Fruit fly (Drosophila melanogaster) whole organism, embryonic: ENCODE data around the gene Sulf1.

Experiments
- Abd-B ChIP-seq: fragments of 200-800 bp; sonication (Bioruptor generic); optimal IDR thresholded peaks from 2 replicates; lab custom pipeline; 2018; ENCODE audit warnings: missing biosample characterization, mild to moderate bottlenecking, missing genetic modification characterization, moderate library complexity
- Atf3 ChIP-seq: fragments of 200-800 bp; sonication (Bioruptor generic); optimal IDR thresholded peaks from 3 replicates; lab custom pipeline; 2016; ENCODE audit warnings: missing biosample characterization, missing genetic modification characterization
- Atf6 ChIP-seq: fragments of 200-800 bp; sonication (Bioruptor generic); IDR thresholded peaks from 2 replicates; pipeline ENCODE4 v1.3.6; 2022; ENCODE audit warnings: missing biosample characterization, missing genetic modification characterization
- Awh ChIP-seq: fragments of 200-800 bp; sonication (Bioruptor generic); IDR thresholded peaks from 2 replicates; pipeline ENCODE4, ENCODE4 v1.3.6; 2022; ENCODE audit warnings: missing biosample characterization, missing genetic modification characterization
- B-H1 ChIP-seq: fragments of 200-800 bp; sonication (Bioruptor generic); IDR thresholded peaks from 3 replicates; pipeline ENCODE4 v1.3.6; 2022; ENCODE audit warnings: missing biosample characterization, missing genetic modification characterization
- B-H2 ChIP-seq: fragments of 200-800 bp; sonication (Bioruptor generic); optimal IDR thresholded peaks from 2 replicates; lab custom pipeline; 2018; ENCODE audit warnings: missing biosample characterization, mild to moderate bottlenecking, missing genetic modification characterization
- C15 ChIP-seq: fragments of 200-800 bp; sonication (Bioruptor generic); IDR thresholded peaks from 3 replicates; pipeline ENCODE4 v1.3.6; 2022; ENCODE audit warnings: missing biosample characterization, missing genetic modification characterization
- CG10321 ChIP-seq: fragments of 200-800 bp; sonication (Bioruptor generic); IDR thresholded peaks from 2 replicates; pipeline ENCODE4 v1.3.6; 2022; ENCODE audit warnings: missing biosample characterization, missing genetic modification characterization
- CG10462 ChIP-seq: fragments of 200-800 bp; sonication (Bioruptor generic); optimal IDR thresholded peaks from 2 replicates; lab custom pipeline; 2016; ENCODE audit warnings: missing biosample characterization, missing genetic modification characterization
- CG11696 ChIP-seq: fragments of 200-800 bp; sonication (Bioruptor generic); IDR thresholded peaks from 2 replicates; pipeline ENCODE4 v1.3.6; 2022; ENCODE audit warnings: missing biosample characterization, missing genetic modification characterization
- CG13624 ChIP-seq: fragments of 200-800 bp; sonication (Bioruptor generic); optimal IDR thresholded peaks from 2 replicates; lab custom pipeline; 2016; ENCODE audit warnings: missing biosample characterization, missing genetic modification characterization
- CG15479 ChIP-seq: fragments of 200-800 bp; sonication (Bioruptor generic); optimal IDR thresholded peaks from 3 replicates; lab custom pipeline; 2019; ENCODE audit warnings: missing biosample characterization, mild to moderate bottlenecking, missing genetic modification characterization, moderate library complexity
- CG1647 ChIP-seq: fragments of 200-800 bp; sonication (Bioruptor generic); optimal IDR thresholded peaks from 3 replicates; lab custom pipeline; 2016; ENCODE audit warnings: missing biosample characterization, missing genetic modification characterization
- CG16779 ChIP-seq: fragments of 200-800 bp; sonication (Bioruptor generic); IDR thresholded peaks from 2 replicates; pipeline ENCODE4 v1.3.6; 2022; ENCODE audit warnings: missing biosample characterization, missing genetic modification characterization
- CG1832 ChIP-seq: fragments of 200-800 bp; sonication (Bioruptor generic); optimal IDR thresholded peaks from 2 replicates; lab custom pipeline; 2017; ENCODE audit warnings: missing biosample characterization, mild to moderate bottlenecking, missing genetic modification characterization, inconsistent platforms
- CG18476 ChIP-seq: fragments of 200-800 bp; sonication (Bioruptor generic); optimal IDR thresholded peaks from 2 replicates; lab custom pipeline; 2016; ENCODE audit warnings: missing biosample characterization, mild to moderate bottlenecking, missing genetic modification characterization
- CG3065 ChIP-seq: fragments of 200-800 bp; sonication (Bioruptor generic); optimal IDR thresholded peaks from 2 replicates; lab custom pipeline; 2016; ENCODE audit warnings: missing biosample characterization, missing genetic modification characterization
- CG34422 ChIP-seq: fragments of 200-800 bp; sonication (Bioruptor generic); IDR thresholded peaks from 3 replicates; pipeline ENCODE4 v1.3.6; 2022; ENCODE audit warnings: missing biosample characterization, missing genetic modification characterization
- CG9797 ChIP-seq: fragments of 200-800 bp; sonication (Bioruptor generic); optimal IDR thresholded peaks from 3 replicates; lab custom pipeline; 2018; ENCODE audit warnings: missing biosample characterization, mild to moderate bottlenecking, missing genetic modification characterization
- CHES-1-like ChIP-seq: fragments of 200-800 bp; sonication (Bioruptor generic); optimal IDR thresholded peaks from 2 replicates; lab custom pipeline; 2016; ENCODE audit warnings: missing biosample characterization, missing genetic modification characterization
- Dbx ChIP-seq: fragments of 200-800 bp; sonication (Bioruptor generic); IDR thresholded peaks from 3 replicates; pipeline ENCODE4 v1.3.6; 2022; ENCODE audit warnings: missing biosample characterization, missing genetic modification characterization
- Ets65A ChIP-seq: fragments of 200-800 bp; sonication (Bioruptor generic); peaks from one replicate; lab custom pipeline; 2016; ENCODE audit warnings: missing biosample characterization, missing genetic modification characterization
- Fer1 ChIP-seq: fragments of 200-800 bp; sonication (Bioruptor generic); optimal IDR thresholded peaks from 2 replicates; lab custom pipeline; 2017; ENCODE audit warnings: missing biosample characterization, mild to moderate bottlenecking, missing genetic modification characterization
- Gsc ChIP-seq: fragments of 200-800 bp; sonication (Bioruptor generic); IDR thresholded peaks from 2 replicates; pipeline ENCODE4 v1.3.6; 2022; ENCODE audit warnings: missing biosample characterization, missing genetic modification characterization
- HLH54F ChIP-seq: fragments of 200-800 bp; sonication (Bioruptor generic); optimal IDR thresholded peaks from 3 replicates; lab custom pipeline; 2016; ENCODE audit warnings: missing biosample characterization, missing genetic modification characterization
- NFAT ChIP-seq: fragments of 200-800 bp; sonication (Bioruptor generic); IDR thresholded peaks from 2 replicates; pipeline ENCODE4 v1.3.6; 2022; ENCODE audit warnings: missing biosample characterization, missing genetic modification characterization
- Nf-YB ChIP-seq: fragments of 200-800 bp; sonication (Bioruptor generic); optimal IDR thresholded peaks from 3 replicates; lab custom pipeline; 2019; ENCODE audit warnings: missing biosample characterization, mild to moderate bottlenecking, missing genetic modification characterization, moderate library complexity
- Nf-YC ChIP-seq: fragments of 200-800 bp; optimal IDR thresholded peaks from 3 replicates; lab custom pipeline; 2019; ENCODE audit warnings: missing biosample characterization, mild to moderate bottlenecking, missing genetic modification characterization, moderate library complexity
- NfI ChIP-seq: fragments of 200-800 bp; sonication (Bioruptor generic); optimal IDR thresholded peaks from 3 replicates; lab custom pipeline; 2018; ENCODE audit warnings: missing biosample characterization, mild to moderate bottlenecking, missing genetic modification characterization, moderate library complexity
- Ssrp ChIP-seq: fragments of 200-800 bp; sonication (Bioruptor generic); optimal IDR thresholded peaks from 2 replicates; lab custom pipeline; 2018; ENCODE audit warnings: missing biosample characterization, mild to moderate bottlenecking, missing genetic modification characterization, moderate library complexity
- Xrp1 ChIP-seq: fragments of 200-800 bp; sonication (Bioruptor generic); IDR thresholded peaks from 2 replicates; pipeline ENCODE4 v1.3.6; 2022; ENCODE audit warnings: missing biosample characterization, missing genetic modification characterization
- ase ChIP-seq: fragments of 200-800 bp; sonication (Bioruptor generic); IDR thresholded peaks from 3 replicates; pipeline ENCODE4 v1.3.6; 2022; ENCODE audit warnings: missing biosample characterization, missing genetic modification characterization
- ato ChIP-seq: fragments of 200-800 bp; sonication (Bioruptor generic); IDR thresholded peaks from 2 replicates; pipeline ENCODE4 v1.3.6; 2022; ENCODE audit warnings: missing biosample characterization, missing genetic modification characterization; ENCODE audit not compliant: partially characterized antibody
- bsh ChIP-seq, 2 experiments: fragments of 200-800 bp; sonication (Bioruptor generic); optimal IDR thresholded peaks; 2 replicates each; lab custom pipeline; 2017 to 2018; ENCODE audit warnings: mild to moderate bottlenecking in 2 of 2, missing biosample characterization in 2 of 2, missing genetic modification characterization in 2 of 2, moderate library complexity in 1 of 2
- chm ChIP-seq: fragments of 200-800 bp; sonication (Bioruptor generic); IDR thresholded peaks from 2 replicates; pipeline ENCODE4 v1.3.6; 2022; ENCODE audit warnings: missing biosample characterization, missing genetic modification characterization
- dan ChIP-seq: fragments of 200-800 bp; sonication (Bioruptor generic); IDR thresholded peaks from 2 replicates; pipeline ENCODE4 v1.3.6; 2022; ENCODE audit warnings: missing biosample characterization, missing genetic modification characterization
- dm ChIP-seq: fragments of 200-800 bp; sonication (Bioruptor generic); optimal IDR thresholded peaks from 3 replicates; lab custom pipeline; 2016; ENCODE audit warnings: missing biosample characterization, missing genetic modification characterization
- dmrt11E ChIP-seq: fragments of 200-800 bp; sonication (Bioruptor generic); optimal IDR thresholded peaks from 3 replicates; lab custom pipeline; 2018; ENCODE audit warnings: missing biosample characterization, mild to moderate bottlenecking, missing genetic modification characterization, moderate library complexity
- ewg ChIP-seq: fragments of 200-800 bp; sonication (Bioruptor generic); optimal IDR thresholded peaks from 3 replicates; lab custom pipeline; 2017; ENCODE audit warnings: mild to moderate bottlenecking, missing biosample characterization, missing genetic modification reagents, missing genetic modification characterization
- ftz-f1 ChIP-seq: fragments of 200-800 bp; sonication (Bioruptor generic); optimal IDR thresholded peaks from 2 replicates; lab custom pipeline; 2016; ENCODE audit warnings: missing biosample characterization, missing genetic modification characterization
- fu2 ChIP-seq: fragments of 200-800 bp; sonication (Bioruptor generic); optimal IDR thresholded peaks from 2 replicates; lab custom pipeline; 2016; ENCODE audit warnings: missing biosample characterization, missing genetic modification characterization
- grau ChIP-seq: fragments of 200-800 bp; optimal IDR thresholded peaks from 3 replicates; lab custom pipeline; 2019; ENCODE audit warnings: missing biosample characterization, mild to moderate bottlenecking, missing genetic modification characterization, moderate library complexity
- grn ChIP-seq: fragments of 200-800 bp; sonication (Bioruptor generic); optimal IDR thresholded peaks from 3 replicates; lab custom pipeline; 2017; ENCODE audit warnings: missing biosample characterization, missing genetic modification characterization
- gsb-n ChIP-seq: fragments of 200-800 bp; sonication (Bioruptor generic); optimal IDR thresholded peaks from 3 replicates; lab custom pipeline; 2018; ENCODE audit warnings: missing biosample characterization, mild to moderate bottlenecking, missing genetic modification characterization
- hb ChIP-seq: fragments of 200-800 bp; sonication (Bioruptor generic); IDR thresholded peaks from 3 replicates; pipeline ENCODE4 v1.3.6; 2022; ENCODE audit warnings: missing biosample characterization, missing genetic modification characterization; ENCODE audit not compliant: partially characterized antibody
- jing ChIP-seq: fragments of 200-800 bp; sonication (Bioruptor generic); optimal IDR thresholded peaks from 2 replicates; lab custom pipeline; 2018; ENCODE audit warnings: missing biosample characterization, mild to moderate bottlenecking, missing genetic modification characterization
- jumu ChIP-seq: fragments of 200-800 bp; sonication (Bioruptor generic); optimal IDR thresholded peaks from 3 replicates; lab custom pipeline; 2016; ENCODE audit warnings: missing biosample characterization, missing genetic modification characterization
- mirr ChIP-seq: fragments of 200-800 bp; sonication (Bioruptor generic); optimal IDR thresholded peaks from 3 replicates; lab custom pipeline; 2018; ENCODE audit warnings: missing biosample characterization, mild to moderate bottlenecking, missing genetic modification characterization
- onecut ChIP-seq: fragments of 200-800 bp; sonication (Bioruptor generic); IDR thresholded peaks from 2 replicates; pipeline ENCODE4 v1.3.6; 2022; ENCODE audit warnings: missing biosample characterization, missing genetic modification characterization
- repo ChIP-seq: fragments of 200-800 bp; sonication (Bioruptor generic); optimal IDR thresholded peaks from 2 replicates; lab custom pipeline; 2016; ENCODE audit warnings: missing biosample characterization, missing genetic modification characterization
- row ChIP-seq: fragments of 200-800 bp; sonication (Bioruptor generic); IDR thresholded peaks from 3 replicates; pipeline ENCODE4 v1.3.6; 2022; ENCODE audit warnings: missing biosample characterization, missing genetic modification characterization
- sug ChIP-seq: fragments of 200-800 bp; optimal IDR thresholded peaks from 2 replicates; lab custom pipeline; 2019; ENCODE audit warnings: missing biosample characterization, mild to moderate bottlenecking, missing genetic modification characterization, moderate library complexity
- wdn ChIP-seq: fragments of 200-800 bp; sonication (Bioruptor generic); IDR thresholded peaks from 2 replicates; pipeline ENCODE4 v1.3.6; 2022; ENCODE audit warnings: missing biosample characterization, missing genetic modification characterization

The Sulf1 gene

dm6 chr3R:16359098-16359497 lies 19.7 kb upstream of the Sulf1 start, which contains the start of gene CG17931 (continued):
- TF ChIP-seq Ssrp (tag; lab: Kevin White, UChicago) (no peak), ato (GFP tag; lab: Robert Waterston, UW) (no peak), bsh (GFP tag; optimal IDR thresholded peaks at IDR 0.05; lab: Kevin White, UChicago) (no peak), Awh (GFP tag; lab: Robert Waterston, UW) (no peak), Gsc (GFP tag; lab: Robert Waterston, UW) (no peak), grn (peak; percentile 8), CG3065 (GFP tag; lab: Kevin White, UChicago) (no peak), onecut (GFP tag; lab: Robert Waterston, UW) (no peak; the same call in 1 of the 2 replicates), CG16779 (GFP tag; lab: Robert Waterston, UW) (no peak), Ets65A (no peak), B-H1 (GFP tag; lab: Robert Waterston, UW) (no peak), ewg (GFP tag; lab: Kevin White, UChicago) (peak; percentile 64), jing (GFP tag; lab: Kevin White, UChicago) (no peak), grau (tag; lab: Kevin White, UChicago) (peak; percentile 37), CG1647 (GFP tag; lab: Kevin White, UChicago) (no peak), CG1832 (no peak), CG9797 (GFP tag; lab: Kevin White, UChicago) (peak; percentile 90), wdn (GFP tag; lab: Robert Waterston, UW) (no peak), dm (GFP tag; lab: Kevin White, UChicago) (peak; percentile 2), CHES-1-like (peak; percentile 20), dan (GFP tag; lab: Robert Waterston, UW) (no peak), CG10462 (GFP tag; lab: Kevin White, UChicago) (no peak), Abd-B (GFP tag; lab: Kevin White, UChicago) (peak; percentile 27), CG18476 (GFP tag; lab: Kevin White, UChicago) (no peak), row (GFP tag; lab: Robert Waterston, UW) (no peak), HLH54F (no peak), Nf-YC (tag; lab: Kevin White, UChicago) (peak; percentile 39), dmrt11E (tag; lab: Kevin White, UChicago) (no peak), jumu (GFP tag; lab: Kevin White, UChicago) (no peak), repo (GFP tag; lab: Kevin White, UChicago) (no peak), gsb-n (tag; lab: Kevin White, UChicago) (peak; percentile 8), CG15479 (peak; percentile 10), Nf-YB (GFP tag; lab: Kevin White, UChicago) (no peak), B-H2 (no peak)

- TF ChIP-seq CG13624 (GFP tag; lab: Kevin White, UChicago) (peak; percentile 51), fu2 (GFP tag; lab: Kevin White, UChicago) (no peak), Fer1 (peak; percentile 36), CG10321 (GFP tag; lab: Robert Waterston, UW) (0 out of 2 replicates have a peak, but pooled peaks have one; percentile 9), mirr (GFP tag; lab: Kevin White, UChicago) (peak; percentile 8), CG34422 (no peak), NfI (GFP tag; lab: Kevin White, UChicago) (no peak), ftz-f1 (GFP tag; lab: Kevin White, UChicago) (peak; percentile 45), C15 (no peak), NFAT (GFP tag; lab: Robert Waterston, UW) (peak; percentile 28; the same call in 1 of the 2 replicates), Atf3 (no peak), sug (tag; lab: Kevin White, UChicago) (peak; percentile 14), Dbx (0 out of 3 replicates have a peak, but pooled peaks have one; percentile 30), Atf6 (GFP tag; lab: Robert Waterston, UW) (0 out of 2 replicates have a peak, but pooled peaks have one; percentile 18), CG11696 (GFP tag; lab: Robert Waterston, UW) (no peak), hb (GFP tag; lab: Robert Waterston, UW) (no peak), ase (GFP tag; lab: Robert Waterston, UW) (no peak), Xrp1 (GFP tag; lab: Robert Waterston, UW) (0 out of 2 replicates have a peak, but pooled peaks have one; percentile 10), chm (GFP tag; lab: Robert Waterston, UW) (peak; percentile 31; the same call in 1 of the 2 replicates)
These were observed 17.5 kb upstream of the Sulf1 start, which contains the start of gene CG10311 for dm6 chr3R:16356863-16357215. TSS of gene CG10311 (minus strand) at chr3R:16357015.
